Worm (Caenorhabditis elegans) whole organism, young adult: ENCODE measurements around the gene Y42G9A.3.

Experiments used
- B0019.2 ChIP-seq: fragments of 200-800 bp; sonication (Bioruptor generic); conservative IDR thresholded peaks from 2 replicates; pipeline ENCODE4 v1.3.6; 2022; ENCODE audit warnings: missing genetic modification reagents, missing genetic modification characterization, missing compliant biosample characterization
- F10E7.11 ChIP-seq: sonication (generic microtip); optimal IDR thresholded peaks from 2 replicates; lab custom pipeline; 2017; ENCODE audit warnings: mild to moderate bottlenecking, missing genetic modification characterization, moderate library complexity, missing compliant biosample characterization
- F52B5.7 ChIP-seq: sonication (generic microtip); optimal IDR thresholded peaks from 2 replicates; lab custom pipeline; 2016; ENCODE audit warnings: mild to moderate bottlenecking, missing genetic modification characterization, missing compliant biosample characterization
- K12H6.12 ChIP-seq: fragments of 200-800 bp; sonication (Bioruptor generic); optimal IDR thresholded peaks from 2 replicates; lab custom pipeline; 2018; ENCODE audit warnings: mild to moderate bottlenecking, missing genetic modification characterization, missing compliant biosample characterization
- Y95B8A.8 ChIP-seq: fragments of 200-800 bp; sonication (Bioruptor generic); IDR thresholded peaks from 2 replicates; pipeline ENCODE4 v1.3.6; 2022; ENCODE audit warnings: missing genetic modification reagents, missing genetic modification characterization, missing compliant biosample characterization
- ama-1 ChIP-seq, 3 experiments: fragments of 150-350 bp in 1 of 3; sonication (generic microtip) in 2 of 3; optimal IDR thresholded peaks; 2 replicates each; lab custom pipeline; 2014 to 2018; ENCODE audit warnings: missing biosample characterization in 2 of 3, missing genetic modification characterization in 2 of 3, missing genetic modification reagents in 2 of 3
- aptf-2 ChIP-seq: fragments of 200-800 bp; sonication (Bioruptor generic); conservative IDR thresholded peaks from 2 replicates; pipeline ENCODE4 v1.3.6; 2022; ENCODE audit warnings: missing genetic modification reagents, missing genetic modification characterization, missing compliant biosample characterization
- cebp-1 ChIP-seq, 2 experiments: fragments of 200-800 bp in 1 of 2; sonication (Bioruptor generic) in 1 of 2; sonication (generic microtip) in 1 of 2; IDR thresholded peaks in 1 of 2; optimal IDR thresholded peaks in 1 of 2; 2 replicates each; pipeline versions ENCODE4 v1.3.6 to Lab custom; 2017 to 2022; ENCODE audit warnings: missing compliant biosample characterization in 2 of 2, missing genetic modification characterization in 2 of 2, mild to moderate bottlenecking in 1 of 2, missing genetic modification reagents in 1 of 2, moderate library complexity in 1 of 2
- ceh-100 ChIP-seq: fragments of 200-800 bp; sonication (Bioruptor generic); IDR thresholded peaks from 2 replicates; pipeline ENCODE4 v1.3.6; 2022; ENCODE audit warnings: missing genetic modification reagents, missing genetic modification characterization, missing compliant biosample characterization
- ceh-58 ChIP-seq: fragments of 200-800 bp; sonication (Bioruptor generic); IDR thresholded peaks from 2 replicates; pipeline ENCODE4 v1.3.6; 2022; ENCODE audit warnings: missing genetic modification characterization, missing compliant biosample characterization
- ceh-91 ChIP-seq: fragments of 200-800 bp; sonication (Bioruptor generic); IDR thresholded peaks from 2 replicates; pipeline ENCODE4 v1.3.6; 2022; ENCODE audit warnings: missing genetic modification reagents, missing genetic modification characterization, missing compliant biosample characterization
- dox-1 ChIP-seq: fragments of 200-800 bp; sonication (Bioruptor generic); IDR thresholded peaks from 2 replicates; pipeline ENCODE4 v1.3.6; 2022; ENCODE audit warnings: missing genetic modification reagents, missing genetic modification characterization, missing compliant biosample characterization
- egl-18 ChIP-seq: fragments of 200-800 bp; sonication (Bioruptor generic); IDR thresholded peaks from 2 replicates; pipeline ENCODE4 v1.3.6; 2022; ENCODE audit warnings: missing genetic modification reagents, missing genetic modification characterization, missing compliant biosample characterization
- egl-44 ChIP-seq: fragments of 200-800 bp; sonication (Bioruptor generic); IDR thresholded peaks from 2 replicates; pipeline ENCODE4 v1.3.6; 2022; ENCODE audit warnings: missing genetic modification reagents, missing genetic modification characterization, missing compliant biosample characterization
- ekl-4 ChIP-seq: fragments of 200-800 bp; sonication (Bioruptor generic); IDR thresholded peaks from 2 replicates; pipeline ENCODE4 v1.3.6; 2022; ENCODE audit warnings: missing genetic modification reagents, missing genetic modification characterization, missing compliant biosample characterization
- him-1 ChIP-seq: sonication (generic microtip); optimal IDR thresholded peaks from 2 replicates; lab custom pipeline; 2016; ENCODE audit warnings: missing genotype, missing genetic modification reagents, missing genetic modification characterization, missing compliant biosample characterization
- hlh-12 ChIP-seq: sonication (generic microtip); optimal IDR thresholded peaks from 2 replicates; lab custom pipeline; 2016; ENCODE audit warnings: missing genetic modification characterization, missing compliant biosample characterization
- hrde-1 ChIP-seq: sonication (generic microtip); optimal IDR thresholded peaks from 2 replicates; lab custom pipeline; 2016; ENCODE audit warnings: missing genetic modification characterization, mild to moderate bottlenecking, missing compliant biosample characterization, moderate library complexity, missing genotype, missing genetic modification reagents, borderline replicate concordance
- let-526 ChIP-seq: fragments of 200-800 bp; sonication (Bioruptor generic); IDR thresholded peaks from 2 replicates; pipeline ENCODE4 v1.3.6; 2022; ENCODE audit warnings: missing genetic modification reagents, missing genetic modification characterization, missing compliant biosample characterization
- let-607 ChIP-seq, 2 experiments: fragments of 200-800 bp in 1 of 2; sonication (Bioruptor generic) in 1 of 2; sonication (generic microtip) in 1 of 2; optimal IDR thresholded peaks; 2 replicates each; lab custom pipeline; 2016 to 2018; ENCODE audit warnings: mild to moderate bottlenecking in 2 of 2, missing compliant biosample characterization in 2 of 2, missing genetic modification characterization in 2 of 2, moderate library complexity in 2 of 2, missing genotype in 1 of 2
- lin-35 ChIP-seq, 3 experiments: fragments of 150-350 bp in 2 of 3; sonication (generic microtip) in 1 of 3; optimal IDR thresholded peaks; 2 replicates each; lab custom pipeline; 2014 to 2018; ENCODE audit warnings: missing biosample characterization in 3 of 3, missing genetic modification characterization in 3 of 3, missing genetic modification reagents in 3 of 3
- lin-40 ChIP-seq: sonication (generic microtip); optimal IDR thresholded peaks from 2 replicates; lab custom pipeline; 2016; ENCODE audit warnings: missing genetic modification characterization, mild to moderate bottlenecking, missing compliant biosample characterization, missing genotype, missing genetic modification reagents
- lsl-1 ChIP-seq: fragments of 200-800 bp; sonication (Bioruptor generic); optimal IDR thresholded peaks from 2 replicates; lab custom pipeline; 2018; ENCODE audit warnings: mild to moderate bottlenecking, missing genetic modification characterization, moderate library complexity, missing compliant biosample characterization
- lsy-27 ChIP-seq: sonication (generic microtip); optimal IDR thresholded peaks from 2 replicates; lab custom pipeline; 2017; ENCODE audit warnings: missing genetic modification characterization, mild to moderate bottlenecking, missing compliant biosample characterization, antibody characterized with exemption, missing genotype, borderline replicate concordance; ENCODE audit not compliant: insufficient read depth
- madf-10 ChIP-seq: sonication (generic microtip); optimal IDR thresholded peaks from 2 replicates; lab custom pipeline; 2016; ENCODE audit warnings: mild to moderate bottlenecking, missing genetic modification characterization, missing compliant biosample characterization
- madf-3 ChIP-seq: fragments of 200-800 bp; sonication (Bioruptor generic); IDR thresholded peaks from 2 replicates; pipeline ENCODE4 v1.3.6; 2022; ENCODE audit warnings: missing genetic modification reagents, missing genetic modification characterization, missing compliant biosample characterization
- madf-6 ChIP-seq: fragments of 200-800 bp; sonication (Bioruptor generic); IDR thresholded peaks from 2 replicates; pipeline ENCODE4 v1.3.6; 2022; ENCODE audit warnings: missing genetic modification reagents, missing genetic modification characterization, missing compliant biosample characterization
- mcd-1 ChIP-seq: fragments of 200-800 bp; sonication (Bioruptor generic); IDR thresholded peaks from 2 replicates; pipeline ENCODE4 v1.3.6; 2022; ENCODE audit warnings: missing genetic modification reagents, missing genetic modification characterization, missing compliant biosample characterization
- mes-4 ChIP-seq: sonication (generic microtip); optimal IDR thresholded peaks from 2 replicates; lab custom pipeline; 2016; ENCODE audit warnings: missing genotype, missing genetic modification characterization, missing compliant biosample characterization
- nfya-1 ChIP-seq: sonication (generic microtip); optimal IDR thresholded peaks from 2 replicates; lab custom pipeline; 2017; ENCODE audit warnings: antibody characterized with exemption, missing compliant biosample characterization, missing genetic modification characterization, borderline replicate concordance; ENCODE audit not compliant: insufficient read depth
- nhr-80 ChIP-seq: sonication (generic microtip); optimal IDR thresholded peaks from 2 replicates; lab custom pipeline; 2016; ENCODE audit warnings: missing genetic modification characterization, missing compliant biosample characterization
- pbrm-1 ChIP-seq: fragments of 200-800 bp; sonication (Bioruptor generic); IDR thresholded peaks from 2 replicates; pipeline ENCODE4 v1.3.6; 2022; ENCODE audit warnings: missing genetic modification reagents, missing genetic modification characterization, missing compliant biosample characterization
- rec-8 ChIP-seq, 2 experiments: sonication (generic microtip); optimal IDR thresholded peaks; 2 replicates each; lab custom pipeline; 2016; ENCODE audit warnings: mild to moderate bottlenecking in 2 of 2, missing genetic modification characterization in 2 of 2, missing genetic modification reagents in 2 of 2, missing genotype in 2 of 2, missing biosample characterization in 1 of 2, missing compliant biosample characterization in 1 of 2, moderate library complexity in 1 of 2
- repo-1 ChIP-seq: sonication (generic microtip); optimal IDR thresholded peaks from 2 replicates; lab custom pipeline; 2017; ENCODE audit warnings: mild to moderate bottlenecking, missing genetic modification characterization, missing compliant biosample characterization
- sdz-38 ChIP-seq: sonication (generic microtip); optimal IDR thresholded peaks from 2 replicates; lab custom pipeline; 2016; ENCODE audit warnings: missing genotype, missing genetic modification characterization, missing compliant biosample characterization
- tbx-9 ChIP-seq: sonication (generic microtip); optimal IDR thresholded peaks from 2 replicates; lab custom pipeline; 2016; ENCODE audit warnings: borderline replicate concordance, missing genetic modification characterization, inconsistent platforms, missing compliant biosample characterization
- xnd-1 ChIP-seq: sonication (generic microtip); optimal IDR thresholded peaks from 2 replicates; lab custom pipeline; 2016; ENCODE audit warnings: missing genotype, missing genetic modification reagents, missing genetic modification characterization, missing compliant biosample characterization
- zfh-2 ChIP-seq: fragments of 200-800 bp; sonication (Bioruptor generic); conservative IDR thresholded peaks from 2 replicates; pipeline ENCODE4 v1.3.6; 2022; ENCODE audit warnings: missing genetic modification reagents, missing genetic modification characterization, missing compliant biosample characterization
- ztf-18 ChIP-seq: sonication (generic microtip); optimal IDR thresholded peaks from 2 replicates; lab custom pipeline; 2016; ENCODE audit warnings: missing genotype, mild to moderate bottlenecking, missing genetic modification characterization, missing compliant biosample characterization
- ztf-28 ChIP-seq: fragments of 200-800 bp; sonication (Bioruptor generic); IDR thresholded peaks from 2 replicates; pipeline ENCODE4 v1.3.6; 2022; ENCODE audit warnings: missing genetic modification reagents, missing genetic modification characterization, missing compliant biosample characterization

Gene Y42G9A.3

DNA sequence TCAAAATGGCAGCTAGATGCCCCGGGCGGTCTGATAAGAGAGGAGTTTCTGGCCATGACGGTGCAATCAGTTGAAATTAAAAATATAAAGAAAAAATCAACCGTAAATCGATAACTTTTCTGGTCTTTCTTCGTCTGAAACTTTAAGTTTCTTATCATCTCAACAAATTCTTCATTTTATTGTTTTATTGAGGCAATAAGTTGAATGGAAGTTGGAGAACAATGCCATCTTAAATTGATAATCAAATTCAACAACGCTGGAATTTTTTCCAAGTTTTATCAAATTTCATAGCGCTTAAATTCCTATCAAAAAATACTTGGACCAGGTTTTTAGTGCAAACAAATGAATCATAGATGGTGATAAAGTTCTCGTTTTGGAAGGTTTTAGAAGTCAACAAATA lies 29.1 kb upstream of the Y42G9A.3 start:
- TF ChIP-seq madf-3 (GFP tag; lab: Robert Waterston, UW): no peak
- TF ChIP-seq nhr-80 (tag; lab: Kevin White, UChicago): peak; percentile 84
- TF ChIP-seq dox-1 (GFP tag; lab: Robert Waterston, UW): no peak

DNA sequence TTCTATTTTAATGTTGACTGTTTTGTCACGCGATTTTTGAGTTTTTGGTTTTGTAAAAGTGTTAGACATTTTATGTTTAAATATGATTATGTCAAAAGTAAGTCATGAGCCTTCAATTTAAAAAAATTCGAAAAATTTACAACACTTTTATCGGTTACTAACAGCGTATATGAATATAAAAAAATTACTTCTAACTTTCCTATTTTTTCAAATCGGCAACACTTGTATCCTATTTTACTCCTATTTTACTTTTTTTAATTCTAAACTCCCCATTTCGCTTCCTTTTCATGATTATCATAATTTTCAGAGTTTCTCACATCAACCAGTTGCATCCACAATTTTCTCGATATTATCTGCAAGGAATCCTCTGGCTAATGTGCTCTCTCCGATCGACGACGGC lies 27.7 kb upstream of the Y42G9A.3 start, which contains the start of gene kin-18:
TSS of gene kin-18 (plus strand) at position 301 of the 400 bp plus-strand sequence.
- TF ChIP-seq ztf-28: no peak
- TF ChIP-seq lsy-27 (tag; lab: Kevin White, UChicago): no peak
- no peak for TF ChIP-seq lsl-1
- TF ChIP-seq ama-1 (optimal IDR thresholded peaks at IDR 0.05; lab: Kevin White, UChicago): no peak
- no peak for TF ChIP-seq ama-1 (GFP tag; optimal IDR thresholded peaks at IDR 0.05; lab: Kevin White, UChicago)
- no peak for TF ChIP-seq xnd-1 (tag; lab: Kevin White, UChicago)
- no peak for TF ChIP-seq hlh-12 (tag; lab: Kevin White, UChicago)
- TF ChIP-seq, all 124 proteins: peak for 0

DNA sequence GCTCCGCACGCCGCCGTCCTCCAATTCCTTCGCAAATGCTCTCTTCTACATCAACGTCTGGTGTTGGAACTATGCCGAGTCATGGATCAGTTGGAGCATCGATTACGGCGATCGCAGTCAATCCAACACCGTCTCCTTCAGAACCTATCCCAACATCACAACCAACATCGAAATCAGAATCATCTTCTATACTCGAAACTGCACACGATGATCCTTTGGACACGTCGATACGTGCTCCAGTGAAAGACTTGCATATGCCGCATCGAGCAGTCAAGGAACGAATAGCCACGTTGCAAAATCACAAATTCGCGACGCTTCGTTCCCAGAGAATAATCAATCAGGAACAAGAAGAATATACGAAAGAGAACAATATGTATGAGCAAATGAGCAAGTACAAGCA lies 25.1 kb upstream of the Y42G9A.3 start:
- TF ChIP-seq lin-35 (GFP tag; optimal IDR thresholded peaks at IDR 0.05; lab: Kevin White, UChicago): no peak
- no peak for TF ChIP-seq mes-4 (tag; lab: Kevin White, UChicago)
- no peak for TF ChIP-seq tbx-9 (tag; lab: Kevin White, UChicago)
- no peak for TF ChIP-seq madf-10 (tag; lab: Kevin White, UChicago)
- TF ChIP-seq B0019.2 (GFP tag; lab: Robert Waterston, UW): no peak
- no peak for TF ChIP-seq pbrm-1 (GFP tag; lab: Robert Waterston, UW)
- no peak for TF ChIP-seq lsy-27 (tag; lab: Kevin White, UChicago)
- TF ChIP-seq let-607 (tag; optimal IDR thresholded peaks at IDR 0.05; lab: Kevin White, UChicago): no peak
- TF ChIP-seq Y95B8A.8: no peak
- no peak for TF ChIP-seq let-526 (GFP tag; lab: Robert Waterston, UW)
- TF ChIP-seq rec-8 (tag; optimal IDR thresholded peaks at IDR 0.05; lab: Kevin White, UChicago): no peak
- no peak for TF ChIP-seq K12H6.12 (tag; lab: Kevin White, UChicago)
- TF ChIP-seq egl-18 (GFP tag; lab: Robert Waterston, UW): no peak
- TF ChIP-seq dox-1 (GFP tag; lab: Robert Waterston, UW): no peak
- TF ChIP-seq lsl-1: no peak
- TF ChIP-seq mcd-1 (GFP tag; lab: Robert Waterston, UW): no peak
- TF ChIP-seq repo-1: no peak
- no peak for TF ChIP-seq ekl-4 (GFP tag; lab: Robert Waterston, UW)

DNA sequence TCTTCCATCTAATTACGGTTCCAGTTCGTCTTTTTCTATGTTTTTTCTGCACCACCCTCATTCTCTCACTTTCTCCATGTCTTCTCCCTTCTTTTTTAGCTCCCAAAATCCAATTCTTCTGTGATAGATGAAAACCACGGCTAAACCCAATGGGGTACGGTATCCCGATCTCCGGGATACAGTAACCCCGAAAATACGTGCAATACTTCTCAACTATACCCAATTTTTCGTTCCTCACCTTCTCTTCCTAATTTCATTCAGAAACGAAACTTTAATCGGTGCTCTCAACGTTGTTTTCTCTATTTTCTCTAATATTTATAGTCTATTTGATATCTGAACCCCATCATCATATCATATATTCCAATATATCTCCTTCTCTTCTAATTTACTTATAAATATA lies 22.4 kb upstream of the Y42G9A.3 start:
- TF ChIP-seq repo-1 (no peak), cebp-1 (GFP tag; IDR thresholded peaks at IDR 0.05; lab: Robert Waterston, UW) (no peak), cebp-1 (tag; optimal IDR thresholded peaks at IDR 0.05; lab: Kevin White, UChicago) (peak; percentile 24), madf-10 (tag; lab: Kevin White, UChicago) (no peak), ceh-100 (0 out of 2 replicates have a peak, but pooled peaks have one; percentile 11), him-1 (tag; lab: Kevin White, UChicago) (peak; percentile 42), pbrm-1 (GFP tag; lab: Robert Waterston, UW) (0 out of 2 replicates have a peak, but pooled peaks have one; percentile 11), lin-40 (tag; lab: Kevin White, UChicago) (no peak), ceh-58 (GFP tag; lab: Robert Waterston, UW) (no peak), F10E7.11 (tag; lab: Kevin White, UChicago) (no peak), lsl-1 (no peak), K12H6.12 (tag; lab: Kevin White, UChicago) (peak; percentile 6), lin-35 (GFP tag; optimal IDR thresholded peaks at IDR 0.05; lab: Kevin White, UChicago) (peak in 1 of 3 experiments; percentile 62), aptf-2 (GFP tag; lab: Robert Waterston, UW) (no peak), ceh-91 (GFP tag; lab: Robert Waterston, UW) (no peak), hrde-1 (tag; lab: Kevin White, UChicago) (peak; percentile 18), nfya-1 (tag; lab: Kevin White, UChicago) (no peak), dox-1 (GFP tag; lab: Robert Waterston, UW) (0 out of 2 replicates have a peak, but pooled peaks have one; percentile 4), ztf-28 (no peak), zfh-2 (no peak), let-526 (GFP tag; lab: Robert Waterston, UW) (no peak), madf-6 (GFP tag; lab: Robert Waterston, UW) (peak; percentile 33; the same call in 1 of the 2 replicates), sdz-38 (no peak), ztf-18 (tag; lab: Kevin White, UChicago) (no peak), F52B5.7 (tag; lab: Kevin White, UChicago) (peak; percentile 40), egl-44 (GFP tag; lab: Robert Waterston, UW) (no peak)
